Fruit fly (Drosophila melanogaster): ENCODE results near the gene Cpr64Ac.

Gene Cpr64Ac

DNA sequence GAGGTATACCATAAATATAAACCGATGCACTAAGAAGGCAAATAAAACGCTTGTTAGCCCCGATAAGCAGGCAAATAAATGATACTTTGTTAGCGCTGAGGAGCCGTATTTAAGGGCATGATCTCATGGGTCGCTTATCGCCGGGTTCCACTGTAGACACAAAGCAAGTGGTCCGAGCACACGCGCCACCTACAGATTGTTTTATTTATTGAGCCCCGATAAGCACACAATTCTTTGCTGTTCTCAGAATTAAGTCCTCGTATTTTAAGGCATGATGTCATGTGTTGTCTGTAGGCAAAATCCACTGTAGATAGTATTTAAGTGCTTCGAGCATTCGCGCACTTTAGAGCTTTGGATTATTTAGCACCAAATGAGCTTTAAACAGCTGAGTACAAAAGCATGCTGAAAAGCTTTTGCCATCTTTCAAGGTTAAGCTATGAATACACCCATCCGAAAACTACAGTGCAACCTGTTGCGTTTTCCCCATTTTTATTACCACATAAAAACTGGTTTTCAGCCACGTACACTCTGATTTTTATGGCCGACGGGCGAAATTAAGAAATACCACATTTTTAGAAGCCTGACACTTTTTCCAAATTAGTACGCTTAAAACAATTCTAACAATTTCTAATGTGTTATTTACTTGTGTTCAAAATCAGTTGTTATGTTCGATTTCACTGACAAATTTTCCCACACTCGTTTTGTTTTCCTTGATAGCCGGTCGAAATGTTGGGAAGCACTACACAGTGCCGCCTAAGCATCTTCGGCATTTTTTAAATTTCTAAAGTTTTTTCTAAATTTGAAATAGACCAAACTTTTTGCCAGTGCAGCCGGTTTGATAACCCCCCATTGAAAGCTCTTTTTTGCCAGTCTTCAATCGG, 27.0 kb upstream of the Cpr64Ac start, which contains the start of gene Sqor (continued):
- TF ChIP-seq Vsx2 (GFP tag; optimal IDR thresholded peaks at IDR 0.05; ENCODE audit: partially characterized antibody) (no peak), jim (GFP tag; optimal IDR thresholded peaks at IDR 0.05) (no peak), dl (GFP tag; optimal IDR thresholded peaks at IDR 0.05; ENCODE audit: insufficient read depth in 1 of 2, partially characterized antibody in 2 of 2) (no peak)

DNA sequence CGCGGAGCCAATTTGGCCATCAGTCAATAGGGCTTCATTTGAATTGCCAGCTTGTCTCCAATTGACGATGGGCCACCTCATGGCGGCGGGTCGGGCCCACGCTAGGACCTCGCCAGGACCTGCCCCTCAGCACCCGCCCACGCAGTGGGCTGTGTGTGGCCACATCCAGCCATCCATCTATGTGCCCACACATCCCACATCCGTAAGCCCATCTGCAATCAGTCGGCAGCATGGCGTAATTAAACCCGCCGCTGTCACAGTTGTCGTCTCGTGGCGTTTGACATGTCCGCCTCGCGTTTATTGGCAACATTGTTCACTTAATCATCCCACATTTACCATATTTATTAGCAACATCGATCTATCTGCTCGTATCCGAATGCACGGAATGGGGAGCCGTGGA, 25.5 kb upstream of the Cpr64Ac start:
- no peak for TF ChIP-seq GATAd (GFP tag; optimal IDR thresholded peaks at IDR 0.05)
- TF ChIP-seq Hr83 (GFP tag; optimal IDR thresholded peaks at IDR 0.05; ENCODE audit: poor library complexity, severe bottlenecking), result no peak
- no peak for TF ChIP-seq sage (GFP tag; optimal IDR thresholded peaks at IDR 0.05)
- TF ChIP-seq Dif (GFP tag; optimal IDR thresholded peaks at IDR 0.05; ENCODE audit: partially characterized antibody), result no peak
- TF ChIP-seq foxo (GFP tag; optimal IDR thresholded peaks at IDR 0.05), result no peak
- no peak for TF ChIP-seq ey (GFP tag; optimal IDR thresholded peaks at IDR 0.05)
- no peak for TF ChIP-seq jim (GFP tag; optimal IDR thresholded peaks at IDR 0.05)
- TF ChIP-seq Vsx2 (GFP tag; optimal IDR thresholded peaks at IDR 0.05; ENCODE audit: partially characterized antibody), result no peak
- TF ChIP-seq Dfd (GFP tag; optimal IDR thresholded peaks at IDR 0.05), result no peak
- TF ChIP-seq OdsH (GFP tag; optimal IDR thresholded peaks at IDR 0.05), result no peak
- no peak for TF ChIP-seq HLH106 (tag; optimal IDR thresholded peaks at IDR 0.05)
- TF ChIP-seq fru (GFP tag; optimal IDR thresholded peaks at IDR 0.05), result no peak
- TF ChIP-seq rgr (GFP tag; optimal IDR thresholded peaks at IDR 0.05), result no peak
- TF ChIP-seq Mio (GFP tag; optimal IDR thresholded peaks at IDR 0.05), result no peak
- TF ChIP-seq Sp1 (GFP tag; optimal IDR thresholded peaks at IDR 0.05), result no peak
- no peak for TF ChIP-seq lola (GFP tag; optimal IDR thresholded peaks at IDR 0.05)
- TF ChIP-seq pan (optimal IDR thresholded peaks at IDR 0.05), result no peak

DNA sequence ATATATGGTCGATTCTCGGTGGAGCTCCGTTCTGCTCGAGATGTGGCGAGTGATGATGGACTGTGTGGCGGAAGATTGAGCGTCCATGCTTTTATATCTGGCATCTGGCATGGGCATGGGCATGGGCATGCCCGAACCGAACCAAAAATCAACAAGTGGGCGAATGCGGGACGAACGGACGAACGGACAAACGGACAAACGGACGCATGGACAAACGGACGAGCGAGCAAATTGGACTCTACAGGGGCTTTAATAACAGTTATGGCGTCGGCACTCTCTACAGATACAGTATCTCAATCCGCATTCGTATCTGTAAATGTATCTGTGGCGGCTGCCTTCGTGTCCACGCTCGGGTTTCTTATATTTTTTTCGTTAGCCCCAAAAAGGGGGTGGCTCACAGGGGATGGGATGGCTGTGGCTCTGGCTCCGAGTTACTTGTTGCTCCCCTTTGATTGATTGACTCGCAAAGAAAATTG, 23.4 kb upstream of the Cpr64Ac start, which contains the start of gene ImpL2:
Gene ImpL2, minus strand, starts transcription at position 51 of the 476 bp plus-strand sequence.
- TF ChIP-seq dmrt93B (GFP tag; optimal IDR thresholded peaks at IDR 0.05) (no peak), brk (GFP tag; optimal IDR thresholded peaks at IDR 0.05) (no peak), dsf (GFP tag; optimal IDR thresholded peaks at IDR 0.05; ENCODE audit: borderline replicate concordance) (no peak), fru (GFP tag; optimal IDR thresholded peaks at IDR 0.05) (no peak)

DNA sequence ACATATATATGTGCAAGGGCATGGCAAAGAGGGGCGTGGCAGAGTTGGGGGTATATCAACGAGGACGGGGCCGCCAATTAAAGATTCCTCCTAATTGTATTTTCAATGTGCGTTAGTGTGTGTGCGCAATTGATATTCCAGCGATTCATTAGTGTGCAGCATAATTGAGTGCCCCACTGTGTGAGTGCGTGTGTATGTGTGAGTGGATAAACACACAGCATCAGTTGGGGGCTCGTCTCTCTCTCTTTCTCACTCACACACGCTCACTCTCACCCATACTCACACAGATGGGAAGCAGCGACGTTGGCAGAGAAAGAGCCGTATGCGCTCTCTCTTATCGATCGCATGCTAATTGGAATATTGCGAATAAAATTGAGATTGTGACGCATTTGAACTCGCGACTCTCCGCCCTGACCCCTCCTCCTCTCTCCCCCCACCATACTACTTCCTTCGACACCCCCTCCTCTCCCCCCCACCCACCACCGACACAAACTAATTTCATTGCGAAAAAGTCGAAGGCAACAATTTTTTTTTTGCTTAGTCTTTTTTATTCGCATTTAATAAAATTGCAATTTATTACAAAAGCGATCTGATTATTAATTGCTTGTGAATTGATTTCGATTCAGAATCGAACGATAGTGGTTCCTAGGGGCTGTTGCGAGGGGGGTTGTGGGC, 21.0 kb upstream of the Cpr64Ac start:
- TF ChIP-seq N (GFP tag; optimal IDR thresholded peaks at IDR 0.05) (peak; percentile 64), Dif (GFP tag; optimal IDR thresholded peaks at IDR 0.05; ENCODE audit: partially characterized antibody) (peak; percentile 38), Vsx2 (GFP tag; optimal IDR thresholded peaks at IDR 0.05; ENCODE audit: partially characterized antibody) (peak; percentile 11), Jra (GFP tag; optimal IDR thresholded peaks at IDR 0.05) (no peak), ey (GFP tag; optimal IDR thresholded peaks at IDR 0.05) (no peak), Rel (GFP tag; optimal IDR thresholded peaks at IDR 0.05) (no peak), Rel (tag; optimal IDR thresholded peaks at IDR 0.05) (peak; percentile 2), dl (GFP tag; optimal IDR thresholded peaks at IDR 0.05; ENCODE audit: insufficient read depth in 1 of 2, partially characterized antibody in 2 of 2) (peak in 1 of 2 experiments; percentile 21)

DNA sequence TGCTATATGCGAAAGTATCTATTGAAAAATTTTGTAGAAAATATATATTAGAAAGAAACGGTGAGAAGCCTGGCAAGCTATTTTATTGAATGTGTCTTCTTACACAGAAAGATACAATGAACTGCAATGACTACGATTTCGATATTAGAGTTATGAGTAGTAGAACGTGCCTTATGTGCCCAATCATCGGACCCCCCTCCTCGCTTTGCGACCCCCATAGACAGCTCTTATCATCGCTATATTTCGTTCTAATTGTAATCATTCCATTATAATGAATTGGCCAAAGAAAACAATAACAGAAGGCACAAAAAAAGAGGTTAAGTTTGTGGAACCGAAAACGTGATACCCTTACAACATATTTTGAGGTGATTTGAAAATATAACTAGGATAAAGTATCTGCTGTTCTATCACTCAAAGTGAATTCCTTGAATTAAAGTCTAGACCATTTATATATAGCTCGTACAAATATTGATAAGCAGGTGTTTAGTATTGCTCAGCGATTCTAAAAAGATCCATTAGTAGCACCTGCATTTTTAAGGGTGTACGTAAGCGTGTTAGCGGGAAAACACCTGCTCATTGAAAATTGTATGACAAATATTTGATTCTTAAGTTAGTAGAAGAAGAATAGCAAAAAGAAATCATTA, 20.1 kb upstream of the Cpr64Ac start:
- TF ChIP-seq Dif (GFP tag; optimal IDR thresholded peaks at IDR 0.05; ENCODE audit: partially characterized antibody), result no peak
- no peak for TF ChIP-seq sv (GFP tag; optimal IDR thresholded peaks at IDR 0.05)
- TF ChIP-seq ey (GFP tag; optimal IDR thresholded peaks at IDR 0.05), result peak; percentile 15
- TF ChIP-seq foxo (GFP tag; optimal IDR thresholded peaks at IDR 0.05), result no peak
- no peak for TF ChIP-seq sage (GFP tag; optimal IDR thresholded peaks at IDR 0.05)
- no peak for TF ChIP-seq N (GFP tag; optimal IDR thresholded peaks at IDR 0.05)
- TF ChIP-seq GATAd (GFP tag; optimal IDR thresholded peaks at IDR 0.05), result no peak
- no peak for TF ChIP-seq Jra (GFP tag; optimal IDR thresholded peaks at IDR 0.05)
- TF ChIP-seq dmrt93B (GFP tag; optimal IDR thresholded peaks at IDR 0.05), result no peak
- no peak for TF ChIP-seq tai (GFP tag; optimal IDR thresholded peaks at IDR 0.05)
- TF ChIP-seq fru (GFP tag; optimal IDR thresholded peaks at IDR 0.05), result peak; percentile 23
- no peak for TF ChIP-seq HLH106 (tag; optimal IDR thresholded peaks at IDR 0.05)
- peak; percentile 43 for TF ChIP-seq h (GFP tag; optimal IDR thresholded peaks at IDR 0.05)
- TF ChIP-seq usp (GFP tag; optimal IDR thresholded peaks at IDR 0.05), result no peak
- no peak for TF ChIP-seq psq (GFP tag; optimal IDR thresholded peaks at IDR 0.05)
- no peak for TF ChIP-seq dsf (GFP tag; optimal IDR thresholded peaks at IDR 0.05; ENCODE audit: borderline replicate concordance)
